Fruit fly (Drosophila melanogaster): ENCODE results near the gene CG14323.

Gene CG14323

DNA sequence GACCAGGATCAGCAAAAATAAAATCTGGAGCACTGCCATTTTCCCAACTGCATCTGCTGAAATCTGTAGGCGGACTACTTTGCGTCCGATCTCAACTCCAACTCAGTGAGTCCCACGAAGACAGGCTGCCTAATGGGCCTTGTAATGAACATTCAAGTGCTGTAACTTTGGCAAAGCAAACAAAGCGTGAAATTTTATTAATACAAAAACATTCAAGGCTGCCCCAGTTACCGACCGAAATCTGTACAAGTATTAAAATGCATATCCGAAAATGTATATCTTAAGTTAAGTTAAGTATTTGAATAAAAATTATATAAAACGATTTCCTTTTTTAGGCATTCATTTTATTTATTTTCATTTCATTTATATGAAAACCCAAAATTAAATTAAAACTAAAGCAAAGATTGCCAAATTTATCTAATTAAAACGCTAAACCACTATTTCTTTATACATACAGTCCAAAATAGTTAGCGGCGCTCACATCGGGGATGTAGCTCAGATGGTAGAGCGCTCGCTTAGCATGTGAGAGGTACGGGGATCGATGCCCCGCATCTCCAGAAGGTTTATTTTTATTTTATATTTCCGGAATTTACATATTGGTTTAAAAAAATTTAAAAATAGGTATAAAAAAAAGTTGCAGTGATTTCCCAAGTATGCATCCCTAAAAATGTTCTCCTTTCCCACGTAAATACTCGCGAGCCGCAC lies at the start of gene CG14323:
TSS of gene CG14323 (minus strand) at position 51 of the 705 bp plus-strand sequence.
- TF ChIP-seq CG11902 (GFP tag; optimal IDR thresholded peaks at IDR 0.05) (no peak), Hr4 (GFP tag; optimal IDR thresholded peaks at IDR 0.05) (no peak), CG4318 (GFP tag; optimal IDR thresholded peaks at IDR 0.05) (no peak), CG8319 (GFP tag; optimal IDR thresholded peaks at IDR 0.05) (no peak), Gug (GFP tag; IDR thresholded peaks at IDR 0.05) (no peak), Eip78C (GFP tag) (peak; percentile 46)

DNA sequence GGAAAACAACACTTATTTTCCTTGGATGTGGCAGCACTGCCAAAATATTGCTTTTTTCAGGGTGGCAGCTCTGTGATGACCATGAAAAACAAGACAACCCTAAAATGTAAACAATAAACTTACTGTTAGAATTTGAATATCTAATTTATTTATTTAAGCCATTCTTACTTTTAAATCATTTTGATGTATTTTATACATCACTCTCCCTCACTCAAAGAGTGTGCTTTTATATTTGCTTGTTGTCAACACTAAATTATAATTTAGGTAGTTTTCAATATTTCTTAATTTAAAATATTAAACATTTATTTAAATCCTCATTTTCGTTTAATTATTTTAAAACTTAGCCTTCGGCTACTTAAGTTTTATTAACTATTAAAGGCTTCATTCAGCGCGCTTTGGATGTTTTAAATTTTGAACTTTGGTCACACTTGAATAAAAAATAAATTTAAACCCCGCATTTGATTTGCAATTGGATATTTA lies 49.0 kb upstream of the CG14323 start, which contains the start of the genes CG7523 and Mps1:
TSS of gene CG7523 (minus strand) at position 39 of the 480 bp plus-strand sequence.
TSS of gene Mps1 (plus strand) at position 415 of the 480 bp plus-strand sequence.
- TF ChIP-seq CG11902 (GFP tag; optimal IDR thresholded peaks at IDR 0.05) = no peak
- peak; percentile 16 for TF ChIP-seq dsx (GFP tag; optimal IDR thresholded peaks at IDR 0.05; ENCODE audit: poor library complexity, severe bottlenecking)
- no peak for TF ChIP-seq eg (GFP tag; IDR thresholded peaks at IDR 0.05)
- TF ChIP-seq fkh (GFP tag; optimal IDR thresholded peaks at IDR 0.05) = peak; percentile 100
- no peak for TF ChIP-seq CG6163 (GFP tag; IDR thresholded peaks at IDR 0.05)
- no peak for TF ChIP-seq CG10669 (GFP tag; optimal IDR thresholded peaks at IDR 0.05)
- TF ChIP-seq OdsH (GFP tag; optimal IDR thresholded peaks at IDR 0.05) = no peak
- peak; percentile 90 for TF ChIP-seq Sox14 (GFP tag; optimal IDR thresholded peaks at IDR 0.05)
- no peak for TF ChIP-seq CG16779 (tag; optimal IDR thresholded peaks at IDR 0.05)
- no peak for TF ChIP-seq net (GFP tag; optimal IDR thresholded peaks at IDR 0.05)

DNA sequence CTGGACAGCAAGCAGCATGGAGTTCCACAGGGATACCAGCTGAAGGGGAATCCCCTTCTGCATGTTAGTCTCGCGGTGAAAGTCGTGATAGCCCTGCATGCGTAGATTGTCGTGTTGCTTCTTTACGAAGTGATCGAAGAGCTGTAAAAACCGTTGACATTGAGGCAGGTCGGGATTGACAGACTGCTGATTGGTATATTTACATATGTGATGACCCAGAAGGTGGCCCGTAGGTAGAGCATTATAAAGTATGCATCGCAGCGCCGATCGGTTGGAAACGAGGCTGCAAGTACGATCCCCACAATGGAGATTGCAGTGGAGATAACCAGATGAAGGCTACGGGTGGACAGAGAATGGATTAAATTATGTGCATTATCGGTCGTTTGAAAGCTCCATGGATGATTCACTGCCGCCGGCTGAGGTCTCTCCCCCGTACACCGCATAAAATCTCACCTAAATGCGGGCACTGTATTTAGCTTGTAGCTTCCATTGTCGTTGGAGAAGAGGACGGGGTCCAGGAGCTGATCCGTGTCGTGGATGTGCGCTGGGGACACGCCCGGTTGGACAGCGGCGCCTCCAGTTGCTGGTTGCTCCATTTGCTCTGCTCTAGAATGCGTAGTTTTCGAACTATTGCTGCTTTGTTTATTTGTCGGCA lies 48.4 kb upstream of the CG14323 start:
- TF ChIP-seq ss (GFP tag; optimal IDR thresholded peaks at IDR 0.05) (no peak), svp (GFP tag) (peak; percentile 97)

DNA sequence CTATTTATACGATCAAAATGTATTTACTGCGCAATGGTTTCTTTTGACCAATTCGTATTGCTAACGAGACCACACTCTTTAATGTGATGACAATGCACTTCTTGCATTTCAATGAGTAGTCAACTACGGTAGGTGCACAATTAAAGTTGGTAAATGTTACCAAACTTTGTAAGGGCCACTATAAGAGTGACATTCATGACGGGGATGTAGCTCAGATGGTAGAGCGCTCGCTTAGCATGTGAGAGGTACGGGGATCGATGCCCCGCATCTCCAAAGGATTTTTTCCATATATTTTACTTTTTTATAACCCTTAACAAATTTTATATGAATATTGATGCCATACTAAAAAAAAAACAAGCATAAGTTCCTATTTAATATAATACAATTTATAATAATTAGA lies 46.1 kb upstream of the CG14323 start:
- no peak for TF ChIP-seq cyc (GFP tag; optimal IDR thresholded peaks at IDR 0.05)

DNA sequence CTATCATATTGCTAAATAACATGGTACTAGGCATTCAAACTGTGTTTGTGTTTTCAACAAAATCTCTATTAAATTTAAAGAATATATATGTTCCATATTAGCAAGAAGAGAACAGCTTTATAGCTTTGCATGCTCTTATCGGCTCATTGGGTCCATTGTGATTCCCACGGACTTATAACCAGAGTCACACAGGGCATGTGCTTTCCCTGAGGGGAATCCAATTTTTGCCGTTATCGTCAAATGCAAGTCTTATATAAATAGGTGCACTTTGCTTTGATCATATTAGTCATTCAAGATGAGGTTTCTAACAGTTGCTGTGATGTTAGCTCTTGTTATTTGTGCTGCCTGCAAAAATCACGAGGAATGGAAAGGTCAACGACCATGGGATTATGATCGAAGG lies 45.4 kb upstream of the CG14323 start, which contains the start of gene CG45045:
TSS of gene CG45045 (plus strand) at position 294 of the 400 bp plus-strand sequence.
- no peak for TF ChIP-seq ss (GFP tag; optimal IDR thresholded peaks at IDR 0.05)
- peak; percentile 92 for TF ChIP-seq svp (GFP tag)

DNA sequence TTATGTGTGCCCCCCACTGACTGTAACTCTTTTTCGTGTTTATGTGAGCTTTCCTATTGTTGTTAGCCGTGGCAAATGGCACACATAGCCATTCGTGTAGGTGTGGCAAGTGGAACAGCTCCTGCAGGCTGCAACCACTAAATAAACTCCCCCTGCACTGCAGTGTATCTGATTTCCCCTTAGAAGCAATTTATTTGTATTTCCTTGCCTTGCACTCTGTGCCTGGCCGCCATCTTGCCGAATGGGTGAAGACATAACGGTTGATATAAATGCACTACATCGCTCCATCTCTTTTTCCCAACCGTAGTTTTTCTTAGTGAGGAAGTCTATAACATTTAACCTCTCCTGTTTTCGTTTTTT lies 44.9 kb upstream of the CG14323 start:
- no peak for TF ChIP-seq CG9139 (GFP tag; optimal IDR thresholded peaks at IDR 0.05)

DNA sequence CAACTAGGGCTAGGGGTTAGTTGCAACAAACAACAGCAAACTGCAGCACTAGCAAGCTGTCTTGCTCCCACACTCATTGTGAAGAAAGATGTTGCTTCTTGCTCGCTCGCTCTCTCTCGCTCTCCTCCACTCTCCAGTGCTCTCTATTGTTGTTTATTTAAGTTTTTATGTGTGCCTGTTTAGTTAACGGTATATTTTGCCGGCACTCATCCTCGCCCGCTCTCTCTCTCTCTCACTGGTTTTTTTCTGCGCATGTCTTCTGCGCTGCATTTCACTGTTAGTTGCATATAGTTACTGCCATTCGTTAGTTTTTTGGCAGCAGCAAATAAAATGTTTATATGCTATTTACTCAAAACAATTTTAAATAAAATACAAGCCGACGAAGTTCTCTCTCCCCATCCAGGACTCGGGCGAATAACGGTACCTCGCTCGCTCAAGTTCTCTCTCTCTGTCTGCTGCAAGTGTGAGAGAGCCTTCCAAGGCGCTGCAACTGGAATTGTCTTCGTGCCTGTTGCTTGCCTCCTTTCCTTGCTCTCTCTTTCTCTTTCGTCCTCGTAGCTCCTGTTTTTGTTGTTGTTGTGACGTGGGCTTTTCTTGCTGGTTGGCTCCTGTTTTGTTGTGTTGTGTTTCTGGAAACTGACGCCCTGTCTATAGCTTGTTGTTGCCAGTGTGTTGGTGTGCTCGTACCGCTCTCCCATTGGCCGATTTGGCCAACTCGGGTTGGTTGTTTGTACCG lies 44.3 kb upstream of the CG14323 start:
- TF ChIP-seq acj6 (GFP tag; optimal IDR thresholded peaks at IDR 0.05) = no peak
- TF ChIP-seq salr (GFP tag; optimal IDR thresholded peaks at IDR 0.05) = no peak
- TF ChIP-seq Sox102F (GFP tag; optimal IDR thresholded peaks at IDR 0.05) = no peak
- TF ChIP-seq CG3919 (GFP tag; optimal IDR thresholded peaks at IDR 0.05) = no peak
- TF ChIP-seq CG16779 (tag; optimal IDR thresholded peaks at IDR 0.05) = no peak
- no peak for TF ChIP-seq vri (GFP tag; optimal IDR thresholded peaks at IDR 0.05)
- no peak for TF ChIP-seq achi (GFP tag; optimal IDR thresholded peaks at IDR 0.05)
- TF ChIP-seq ss (GFP tag; optimal IDR thresholded peaks at IDR 0.05) = no peak
- TF ChIP-seq eg (GFP tag; IDR thresholded peaks at IDR 0.05) = no peak
- TF ChIP-seq Lpt (GFP tag; optimal IDR thresholded peaks at IDR 0.05) = no peak
- no peak for TF ChIP-seq CG10631 (GFP tag; optimal IDR thresholded peaks at IDR 0.05)

Data from whole organism, prepupa.